In the genomic region with DNA sequence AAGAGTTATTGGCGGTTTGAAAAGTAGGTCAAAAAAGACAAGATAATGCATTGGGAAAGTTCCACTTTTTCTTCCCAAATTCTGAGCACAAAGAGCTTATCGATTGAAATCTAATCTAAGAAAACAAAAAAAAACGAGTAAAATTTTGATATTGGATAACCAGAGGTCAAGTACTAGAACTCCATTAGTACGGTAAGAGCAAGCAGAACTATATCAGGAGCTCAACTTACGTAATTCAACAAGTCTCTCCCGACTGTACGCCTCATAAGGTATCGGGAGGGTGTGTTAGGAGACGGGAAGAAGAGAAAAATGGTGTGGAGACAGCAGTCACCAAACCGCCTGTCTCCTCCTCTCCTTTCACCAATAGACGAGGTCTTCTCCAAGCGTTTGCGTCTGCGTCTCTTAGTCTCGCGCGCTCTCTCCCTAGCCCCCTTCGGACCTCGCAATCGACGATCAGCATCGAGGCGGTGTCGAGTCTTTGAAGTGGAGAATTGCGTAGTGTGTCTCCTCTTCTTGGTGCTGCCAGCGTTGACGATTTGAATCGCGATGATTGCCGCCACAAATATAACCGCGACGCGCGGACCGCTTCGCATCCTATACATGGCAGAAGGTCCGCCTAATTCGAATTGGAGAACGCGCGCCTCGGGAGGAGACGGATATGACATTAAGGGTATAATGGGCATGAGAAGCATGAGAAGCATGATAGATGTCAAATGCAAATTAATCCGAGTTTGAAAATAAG, we compare ENCODE assay signal across 2 worm cellular contexts.
TF ChIP-seq lines count a peak whose summit lies in the region.

Gene F54D5.5, minus strand, starts transcription at position 51 of the 742 bp plus-strand sequence.

TF ChIP-seq in whole organism, L2 larva, 48 proteins besides CTCF, POLR2A, EP300 and RAD21 (continued from another document):
- TF ChIP-seq ztf-1 (GFP tag; conservative IDR thresholded peaks at IDR 0.05; lab: Robert Waterston, UW): no peak
- no peak for TF ChIP-seq elt-3 (tag; optimal IDR thresholded peaks at IDR 0.05; lab: Kevin White, UChicago)
- no peak for TF ChIP-seq blmp-1 (tag; optimal IDR thresholded peaks at IDR 0.05; lab: Kevin White, UChicago; ENCODE audit: insufficient read depth)
- TF ChIP-seq zag-1 (tag; optimal IDR thresholded peaks at IDR 0.05; lab: Kevin White, UChicago): no peak
- no peak for TF ChIP-seq dmd-4 (tag; optimal IDR thresholded peaks at IDR 0.05; lab: Kevin White, UChicago)
- peak; percentile 77 for TF ChIP-seq lin-39 (tag; optimal IDR thresholded peaks at IDR 0.05; lab: Kevin White, UChicago)
- TF ChIP-seq gmeb-1 (tag; optimal IDR thresholded peaks at IDR 0.05; lab: Kevin White, UChicago): no peak
- no peak for TF ChIP-seq sem-4 (tag; optimal IDR thresholded peaks at IDR 0.05; lab: Kevin White, UChicago)

TF ChIP-seq in whole organism, mixed stage, embryonic, 35 proteins besides CTCF, POLR2A, EP300 and RAD21 (continued from another document):
- TF ChIP-seq ceh-43 (GFP tag; optimal IDR thresholded peaks at IDR 0.05; lab: Kevin White, UChicago) (no peak), mls-2 (tag; optimal IDR thresholded peaks at IDR 0.05; lab: Kevin White, UChicago) (peak; percentile 94)
